Worm (Caenorhabditis elegans): ENCODE measurements around the gene fbxc-26.

DNA sequence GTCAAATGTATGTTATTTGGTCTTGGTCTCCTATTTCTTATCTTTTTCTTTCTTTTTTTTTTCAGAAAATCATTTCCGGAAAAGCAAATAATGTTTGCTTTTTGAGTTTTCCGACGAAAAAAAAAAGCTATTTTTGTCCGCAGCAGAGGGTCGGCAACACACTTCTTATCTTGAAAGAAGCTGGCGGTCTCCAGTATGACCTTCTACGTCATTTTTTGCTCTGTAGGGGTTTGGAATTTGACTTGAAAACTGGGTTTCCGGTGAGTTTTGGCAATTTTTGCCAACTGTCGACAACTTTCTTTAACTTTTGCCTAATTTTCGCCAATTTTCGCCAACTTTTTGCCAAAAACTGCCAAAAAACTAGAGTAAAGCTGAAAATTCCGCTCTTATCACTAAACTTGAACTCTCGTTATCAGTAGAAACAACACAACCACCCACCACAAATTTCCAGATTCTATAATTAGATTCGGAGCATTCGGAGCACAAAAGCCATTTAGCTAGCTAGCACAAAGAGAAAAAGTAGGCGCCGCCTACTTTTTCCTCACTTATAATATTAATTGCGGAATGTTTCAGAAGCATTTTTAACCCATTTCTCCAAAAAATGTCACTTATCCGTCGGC is 24.1 kb downstream of the fbxc-26 start, which contains the start of gene nhx-6:
- TF ChIP-seq flt-1 (GFP tag; IDR thresholded peaks at IDR 0.05), result no peak
- TF ChIP-seq hnd-1 (tag; optimal IDR thresholded peaks at IDR 0.05), result no peak
- no peak for TF ChIP-seq tbx-37 (GFP tag; conservative IDR thresholded peaks at IDR 0.05)
- TF ChIP-seq hmg-4 (GFP tag; optimal IDR thresholded peaks at IDR 0.05), result no peak
- TF ChIP-seq tbx-11 (GFP tag; IDR thresholded peaks at IDR 0.05), result no peak
- no peak for TF ChIP-seq ets-7 (tag; optimal IDR thresholded peaks at IDR 0.05)
- TF ChIP-seq aly-1 (tag; optimal IDR thresholded peaks at IDR 0.05), result no peak
- TF ChIP-seq pes-1 (GFP tag; IDR thresholded peaks at IDR 0.05), result no peak
- no peak for TF ChIP-seq ceh-13 (GFP tag; optimal IDR thresholded peaks at IDR 0.05)
- no peak for TF ChIP-seq B0310.2 (tag; optimal IDR thresholded peaks at IDR 0.05)
- TF ChIP-seq ama-1 (optimal IDR thresholded peaks at IDR 0.05), result no peak
- no peak for TF ChIP-seq hmbx-1 (tag; optimal IDR thresholded peaks at IDR 0.05)
- TF ChIP-seq scrt-1 (GFP tag; IDR thresholded peaks at IDR 0.05), result no peak
- no peak for TF ChIP-seq F13C5.2 (tag; optimal IDR thresholded peaks at IDR 0.05)
